Fruit fly (Drosophila melanogaster) whole organism, wandering third instar larva: Measurements from ENCODE around the gene RhoGEF3.

Experiments
- Abd-B ChIP-seq: fragments of >200 bp; optimal IDR thresholded peaks from 2 replicates; lab custom pipeline; 2017; ENCODE audit warnings: missing biosample characterization, missing genetic modification characterization
- CG32264 ChIP-seq: fragments of 200-800 bp; sonication (Bioruptor generic); optimal IDR thresholded peaks from 2 replicates; lab custom pipeline; 2016; ENCODE audit warnings: missing biosample characterization, missing genetic modification characterization
- CG9705 ChIP-seq: fragments of 200-800 bp; sonication (Bioruptor generic); optimal IDR thresholded peaks from 2 replicates; lab custom pipeline; 2018; ENCODE audit warnings: missing biosample characterization, mild to moderate bottlenecking, missing genetic modification characterization
- CrebA ChIP-seq: fragments of 200-800 bp; sonication (Bioruptor generic); optimal IDR thresholded peaks from 2 replicates; lab custom pipeline; 2016; ENCODE audit warnings: missing biosample characterization, mild to moderate bottlenecking, missing genetic modification characterization, borderline replicate concordance
- Dfd ChIP-seq: fragments of >200 bp; optimal IDR thresholded peaks from 2 replicates; lab custom pipeline; 2017; ENCODE audit warnings: missing biosample characterization, missing genetic modification characterization
- Dif ChIP-seq: fragments of 200-275, 200-300 bp; sonication (Bioruptor generic); optimal IDR thresholded peaks from 2 replicates; lab custom pipeline; 2018; ENCODE audit warnings: missing biosample characterization, missing genetic modification characterization; ENCODE audit not compliant: partially characterized antibody
- GATAd ChIP-seq: sonication (Bioruptor generic); optimal IDR thresholded peaks from 2 replicates; lab custom pipeline; 2016; ENCODE audit warnings: missing biosample characterization, missing genetic modification characterization
- HLH106 ChIP-seq: fragments of 200-800 bp; optimal IDR thresholded peaks from 3 replicates; lab custom pipeline; 2019; ENCODE audit warnings: missing biosample characterization, mild to moderate bottlenecking, missing genetic modification characterization, moderate library complexity
- Hnf4 ChIP-seq: fragments of 200-800 bp; sonication (Bioruptor generic); optimal IDR thresholded peaks from 2 replicates; lab custom pipeline; 2016; ENCODE audit warnings: missing biosample characterization, mild to moderate bottlenecking, missing genetic modification characterization
- Hr78 ChIP-seq: fragments of >200 bp; optimal IDR thresholded peaks from 2 replicates; lab custom pipeline; 2017; ENCODE audit warnings: missing biosample characterization, missing genetic modification characterization
- Hr83 ChIP-seq: fragments of 200-300 bp; sonication (Bioruptor generic); optimal IDR thresholded peaks from 2 replicates; lab custom pipeline; 2016; ENCODE audit warnings: missing biosample characterization, mild to moderate bottlenecking, missing genetic modification characterization, moderate library complexity; ENCODE audit not compliant: poor library complexity, severe bottlenecking
- Jra ChIP-seq: sonication (Bioruptor generic); optimal IDR thresholded peaks from 2 replicates; lab custom pipeline; 2016; ENCODE audit warnings: missing biosample characterization, missing genetic modification characterization
- Mio ChIP-seq: sonication (Bioruptor generic); optimal IDR thresholded peaks from 2 replicates; lab custom pipeline; 2016; ENCODE audit warnings: missing biosample characterization, missing genetic modification characterization
- Myc ChIP-seq: fragments of >200 bp; optimal IDR thresholded peaks from 2 replicates; lab custom pipeline; 2017
- N ChIP-seq: fragments of >200 bp; optimal IDR thresholded peaks from 2 replicates; lab custom pipeline; 2018; ENCODE audit warnings: missing biosample characterization, missing external identifiers, missing genetic modification characterization
- OdsH ChIP-seq: fragments of 200-800 bp; sonication (Bioruptor generic); optimal IDR thresholded peaks from 2 replicates; lab custom pipeline; 2016; ENCODE audit warnings: missing biosample characterization, mild to moderate bottlenecking, missing genetic modification characterization
- Rel ChIP-seq, 2 experiments: fragments of 200-800 bp; sonication (Bioruptor generic) in 1 of 2; optimal IDR thresholded peaks; 2 replicates in 1 of 2; 3 replicates in 1 of 2; lab custom pipeline; 2016 to 2019; ENCODE audit warnings: mild to moderate bottlenecking in 2 of 2, missing biosample characterization in 2 of 2, missing genetic modification characterization in 2 of 2, moderate library complexity in 1 of 2
- Sp1 ChIP-seq: fragments of 200-800 bp; sonication (Bioruptor generic); optimal IDR thresholded peaks from 3 replicates; lab custom pipeline; 2019; ENCODE audit warnings: missing biosample characterization, mild to moderate bottlenecking, missing genetic modification characterization, moderate library complexity
- Vsx2 ChIP-seq: fragments of 200-300, 225-300 bp; sonication (Bioruptor generic); optimal IDR thresholded peaks from 2 replicates; lab custom pipeline; 2018; ENCODE audit warnings: missing biosample characterization, missing genetic modification characterization; ENCODE audit not compliant: partially characterized antibody
- br ChIP-seq: fragments of 200-800 bp; sonication (Bioruptor generic); optimal IDR thresholded peaks from 2 replicates; lab custom pipeline; 2016; ENCODE audit warnings: missing biosample characterization, missing genetic modification characterization
- brk ChIP-seq: fragments of 200-800 bp; sonication (Bioruptor generic); optimal IDR thresholded peaks from 2 replicates; lab custom pipeline; 2016; ENCODE audit warnings: missing biosample characterization, mild to moderate bottlenecking, missing genetic modification characterization
- dl ChIP-seq, 2 experiments: fragments of 175-275, 200-275 bp in 1 of 2; fragments of 200-275 bp in 1 of 2; sonication (Bioruptor generic); optimal IDR thresholded peaks; lab custom pipeline; 2018; ENCODE audit warnings: mild to moderate bottlenecking in 2 of 2, missing biosample characterization in 2 of 2, missing genetic modification characterization in 2 of 2, moderate library complexity in 2 of 2; ENCODE audit not compliant: partially characterized antibody in 2 of 2, insufficient read depth in 1 of 2
- dmrt93B ChIP-seq: fragments of 200-800 bp; sonication (Bioruptor generic); optimal IDR thresholded peaks from 2 replicates; lab custom pipeline; 2018; ENCODE audit warnings: missing biosample characterization, mild to moderate bottlenecking, missing genetic modification characterization
- dsf ChIP-seq: sonication (Bioruptor generic); optimal IDR thresholded peaks from 2 replicates; lab custom pipeline; 2016; ENCODE audit warnings: missing biosample characterization, missing genetic modification characterization, borderline replicate concordance
- ey ChIP-seq: fragments of 200-800 bp; sonication (Bioruptor generic); optimal IDR thresholded peaks from 2 replicates; lab custom pipeline; 2016; ENCODE audit warnings: missing biosample characterization, missing genetic modification characterization
- foxo ChIP-seq, 2 experiments: fragments of 200-800 bp; sonication (Bioruptor generic); optimal IDR thresholded peaks; 2 replicates in 1 of 2; 3 replicates in 1 of 2; lab custom pipeline; 2016 to 2017; ENCODE audit warnings: missing biosample characterization in 2 of 2, missing genetic modification characterization in 2 of 2
- fru ChIP-seq: fragments of 200-800 bp; sonication (Bioruptor generic); optimal IDR thresholded peaks from 3 replicates; lab custom pipeline; 2016; ENCODE audit warnings: missing biosample characterization, mild to moderate bottlenecking, missing genetic modification characterization
- h ChIP-seq: fragments of 200-800 bp; sonication (Bioruptor generic); optimal IDR thresholded peaks from 3 replicates; lab custom pipeline; 2016; ENCODE audit warnings: missing biosample characterization, mild to moderate bottlenecking, missing genetic modification characterization
- jim ChIP-seq: fragments of 175-275, 200-325 bp; sonication (Bioruptor generic); optimal IDR thresholded peaks from 2 replicates; lab custom pipeline; 2016; ENCODE audit warnings: missing biosample characterization, mild to moderate bottlenecking, missing genetic modification characterization
- lola ChIP-seq: fragments of >200 bp; optimal IDR thresholded peaks from 2 replicates; lab custom pipeline; 2017; ENCODE audit warnings: missing biosample characterization, missing genetic modification characterization
- pan ChIP-seq: fragments of >200 bp; optimal IDR thresholded peaks from 2 replicates; lab custom pipeline; 2017
- psq ChIP-seq: fragments of 200-800 bp; sonication (Bioruptor generic); optimal IDR thresholded peaks from 3 replicates; lab custom pipeline; 2017; ENCODE audit warnings: missing biosample characterization, mild to moderate bottlenecking, missing genetic modification characterization, moderate library complexity
- rgr ChIP-seq: fragments of 200-800 bp; sonication (Bioruptor generic); optimal IDR thresholded peaks from 3 replicates; lab custom pipeline; 2016; ENCODE audit warnings: missing biosample characterization, mild to moderate bottlenecking, missing genetic modification characterization
- sage ChIP-seq: fragments of 200-800 bp; sonication (Bioruptor generic); optimal IDR thresholded peaks from 2 replicates; lab custom pipeline; 2016; ENCODE audit warnings: missing biosample characterization, mild to moderate bottlenecking, missing genetic modification characterization
- sv ChIP-seq: fragments of 200-800 bp; sonication (Bioruptor generic); optimal IDR thresholded peaks from 3 replicates; lab custom pipeline; 2016; ENCODE audit warnings: missing biosample characterization, missing genetic modification characterization
- tai ChIP-seq: sonication (Bioruptor generic); optimal IDR thresholded peaks from 2 replicates; lab custom pipeline; 2016; ENCODE audit warnings: missing biosample characterization, missing genetic modification characterization
- usp ChIP-seq: fragments of >200 bp; optimal IDR thresholded peaks from 2 replicates; lab custom pipeline; 2017; ENCODE audit warnings: missing biosample characterization, missing genetic modification characterization
- woc ChIP-seq: sonication (Bioruptor generic); optimal IDR thresholded peaks from 2 replicates; lab custom pipeline; 2016; ENCODE audit warnings: missing biosample characterization, mild to moderate bottlenecking, missing genetic modification characterization

Gene RhoGEF3

dm6 chr3L:342839-343238 lies 65.6 kb downstream of the RhoGEF3 start, which contains the start of gene mthl10:
mthl10 (minus strand) TSS chr3L:342915.
- peak; percentile 40 for TF ChIP-seq sage (GFP tag; lab: Kevin White, UChicago)
- no peak for TF ChIP-seq woc (GFP tag; lab: Kevin White, UChicago)
- TF ChIP-seq jim: no peak
- TF ChIP-seq lola (GFP tag; lab: Kevin White, UChicago): peak; percentile 73
- peak; percentile 22 for TF ChIP-seq Myc
- no peak for TF ChIP-seq Rel (GFP tag; optimal IDR thresholded peaks at IDR 0.05; lab: Kevin White, UChicago)
- TF ChIP-seq Rel (tag; optimal IDR thresholded peaks at IDR 0.05; lab: Kevin White, UChicago): peak; percentile 49
- TF ChIP-seq foxo (GFP tag; optimal IDR thresholded peaks at IDR 0.05; lab: Kevin White, UChicago): peak in 1 of 2 experiments; percentile 57
- TF ChIP-seq, all 38 proteins: peak for 5

dm6 chr3L:343316-343715 lies 66.1 kb downstream of the RhoGEF3 start:
- TF ChIP-seq N (GFP tag; lab: Kevin White, UChicago) (no peak), Jra (no peak), OdsH (GFP tag; lab: Kevin White, UChicago) (no peak), tai (peak; percentile 12)

- TF ChIP-seq HLH106 (peak; percentile 62), CG32264 (GFP tag; lab: Kevin White, UChicago) (peak; percentile 22), Dfd (GFP tag; lab: Kevin White, UChicago) (no peak), jim (no peak), Hr78 (GFP tag; lab: Kevin White, UChicago) (peak; percentile 42), dl (GFP tag; optimal IDR thresholded peaks at IDR 0.05; lab: Kevin White, UChicago; ENCODE audit: insufficient read depth in 1 of 2, partially characterized antibody in 2 of 2) (no peak), Abd-B (GFP tag; lab: Kevin White, UChicago) (no peak), tai (no peak), ey (peak; percentile 20), GATAd (GFP tag; lab: Kevin White, UChicago) (no peak), Dif (no peak), sv (peak; percentile 21), CrebA (GFP tag; lab: Kevin White, UChicago) (no peak), Jra (peak; percentile 61), lola (GFP tag; lab: Kevin White, UChicago) (no peak), foxo (GFP tag; optimal IDR thresholded peaks at IDR 0.05; lab: Kevin White, UChicago) (peak in 1 of 2 experiments; percentile 62), fru (GFP tag; lab: Kevin White, UChicago) (peak; percentile 53), usp (GFP tag; lab: Kevin White, UChicago) (no peak), N (GFP tag; lab: Kevin White, UChicago) (peak; percentile 75), Myc (no peak), Rel (GFP tag; optimal IDR thresholded peaks at IDR 0.05; lab: Kevin White, UChicago) (peak; percentile 16), Rel (tag; optimal IDR thresholded peaks at IDR 0.05; lab: Kevin White, UChicago) (peak; percentile 25), dmrt93B (GFP tag; lab: Kevin White, UChicago) (peak; percentile 6), h (GFP tag; lab: Kevin White, UChicago) (peak; percentile 37), dsf (peak; percentile 60), pan (lab: Kevin White, UChicago) (no peak), woc (GFP tag; lab: Kevin White, UChicago) (peak; percentile 73), br (GFP tag; lab: Kevin White, UChicago) (peak; percentile 38), OdsH (GFP tag; lab: Kevin White, UChicago) (no peak), brk (GFP tag; lab: Kevin White, UChicago) (peak; percentile 28), Vsx2 (GFP tag; lab: Kevin White, UChicago) (no peak), CG9705 (GFP tag; lab: Kevin White, UChicago) (peak; percentile 47), psq (GFP tag; lab: Kevin White, UChicago) (no peak), Hr83 (GFP tag; lab: Kevin White, UChicago) (no peak), Sp1 (GFP tag; lab: Kevin White, UChicago) (peak; percentile 41), Mio (GFP tag; lab: Kevin White, UChicago) (no peak), sage (GFP tag; lab: Kevin White, UChicago) (no peak), Hnf4 (GFP tag; lab: Kevin White, UChicago) (peak; percentile 63), rgr (GFP tag; lab: Kevin White, UChicago) (peak; percentile 44)
Measured at dm6 chr3L:346656-347640, 69.7 kb downstream of the RhoGEF3 start, which contains the start of gene mth. mth (minus strand) TSS chr3L:346957.
